Fruit fly (Drosophila melanogaster) whole organism, wandering third instar larva: Measurements from ENCODE around the gene Scgalpha.

Experiments
- Abd-B ChIP-seq: fragments of >200 bp; optimal IDR thresholded peaks from 2 replicates; lab custom pipeline; 2017; ENCODE audit warnings: missing biosample characterization, missing genetic modification characterization
- CG32264 ChIP-seq: fragments of 200-800 bp; sonication (Bioruptor generic); optimal IDR thresholded peaks from 2 replicates; lab custom pipeline; 2016; ENCODE audit warnings: missing biosample characterization, missing genetic modification characterization
- CG9705 ChIP-seq: fragments of 200-800 bp; sonication (Bioruptor generic); optimal IDR thresholded peaks from 2 replicates; lab custom pipeline; 2018; ENCODE audit warnings: missing biosample characterization, mild to moderate bottlenecking, missing genetic modification characterization
- CrebA ChIP-seq: fragments of 200-800 bp; sonication (Bioruptor generic); optimal IDR thresholded peaks from 2 replicates; lab custom pipeline; 2016; ENCODE audit warnings: missing biosample characterization, mild to moderate bottlenecking, missing genetic modification characterization, borderline replicate concordance
- Dfd ChIP-seq: fragments of >200 bp; optimal IDR thresholded peaks from 2 replicates; lab custom pipeline; 2017; ENCODE audit warnings: missing biosample characterization, missing genetic modification characterization
- Dif ChIP-seq: fragments of 200-275, 200-300 bp; sonication (Bioruptor generic); optimal IDR thresholded peaks from 2 replicates; lab custom pipeline; 2018; ENCODE audit warnings: missing biosample characterization, missing genetic modification characterization; ENCODE audit not compliant: partially characterized antibody
- GATAd ChIP-seq: sonication (Bioruptor generic); optimal IDR thresholded peaks from 2 replicates; lab custom pipeline; 2016; ENCODE audit warnings: missing biosample characterization, missing genetic modification characterization
- HLH106 ChIP-seq: fragments of 200-800 bp; optimal IDR thresholded peaks from 3 replicates; lab custom pipeline; 2019; ENCODE audit warnings: missing biosample characterization, mild to moderate bottlenecking, missing genetic modification characterization, moderate library complexity
- Hnf4 ChIP-seq: fragments of 200-800 bp; sonication (Bioruptor generic); optimal IDR thresholded peaks from 2 replicates; lab custom pipeline; 2016; ENCODE audit warnings: missing biosample characterization, mild to moderate bottlenecking, missing genetic modification characterization
- Hr78 ChIP-seq: fragments of >200 bp; optimal IDR thresholded peaks from 2 replicates; lab custom pipeline; 2017; ENCODE audit warnings: missing biosample characterization, missing genetic modification characterization
- Hr83 ChIP-seq: fragments of 200-300 bp; sonication (Bioruptor generic); optimal IDR thresholded peaks from 2 replicates; lab custom pipeline; 2016; ENCODE audit warnings: missing biosample characterization, mild to moderate bottlenecking, missing genetic modification characterization, moderate library complexity; ENCODE audit not compliant: poor library complexity, severe bottlenecking
- Jra ChIP-seq: sonication (Bioruptor generic); optimal IDR thresholded peaks from 2 replicates; lab custom pipeline; 2016; ENCODE audit warnings: missing biosample characterization, missing genetic modification characterization
- Mio ChIP-seq: sonication (Bioruptor generic); optimal IDR thresholded peaks from 2 replicates; lab custom pipeline; 2016; ENCODE audit warnings: missing biosample characterization, missing genetic modification characterization
- Myc ChIP-seq: fragments of >200 bp; optimal IDR thresholded peaks from 2 replicates; lab custom pipeline; 2017
- OdsH ChIP-seq: fragments of 200-800 bp; sonication (Bioruptor generic); optimal IDR thresholded peaks from 2 replicates; lab custom pipeline; 2016; ENCODE audit warnings: missing biosample characterization, mild to moderate bottlenecking, missing genetic modification characterization
- Rel ChIP-seq, 2 experiments: fragments of 200-800 bp; sonication (Bioruptor generic) in 1 of 2; optimal IDR thresholded peaks; 2 replicates in 1 of 2; 3 replicates in 1 of 2; lab custom pipeline; 2016 to 2019; ENCODE audit warnings: mild to moderate bottlenecking in 2 of 2, missing biosample characterization in 2 of 2, missing genetic modification characterization in 2 of 2, moderate library complexity in 1 of 2
- Sp1 ChIP-seq: fragments of 200-800 bp; sonication (Bioruptor generic); optimal IDR thresholded peaks from 3 replicates; lab custom pipeline; 2019; ENCODE audit warnings: missing biosample characterization, mild to moderate bottlenecking, missing genetic modification characterization, moderate library complexity
- Vsx2 ChIP-seq: fragments of 200-300, 225-300 bp; sonication (Bioruptor generic); optimal IDR thresholded peaks from 2 replicates; lab custom pipeline; 2018; ENCODE audit warnings: missing biosample characterization, missing genetic modification characterization; ENCODE audit not compliant: partially characterized antibody
- br ChIP-seq: fragments of 200-800 bp; sonication (Bioruptor generic); optimal IDR thresholded peaks from 2 replicates; lab custom pipeline; 2016; ENCODE audit warnings: missing biosample characterization, missing genetic modification characterization
- brk ChIP-seq: fragments of 200-800 bp; sonication (Bioruptor generic); optimal IDR thresholded peaks from 2 replicates; lab custom pipeline; 2016; ENCODE audit warnings: missing biosample characterization, mild to moderate bottlenecking, missing genetic modification characterization
- dl ChIP-seq, 2 experiments: fragments of 175-275, 200-275 bp in 1 of 2; fragments of 200-275 bp in 1 of 2; sonication (Bioruptor generic); optimal IDR thresholded peaks; lab custom pipeline; 2018; ENCODE audit warnings: mild to moderate bottlenecking in 2 of 2, missing biosample characterization in 2 of 2, missing genetic modification characterization in 2 of 2, moderate library complexity in 2 of 2; ENCODE audit not compliant: partially characterized antibody in 2 of 2, insufficient read depth in 1 of 2
- dmrt93B ChIP-seq: fragments of 200-800 bp; sonication (Bioruptor generic); optimal IDR thresholded peaks from 2 replicates; lab custom pipeline; 2018; ENCODE audit warnings: missing biosample characterization, mild to moderate bottlenecking, missing genetic modification characterization
- dsf ChIP-seq: sonication (Bioruptor generic); optimal IDR thresholded peaks from 2 replicates; lab custom pipeline; 2016; ENCODE audit warnings: missing biosample characterization, missing genetic modification characterization, borderline replicate concordance
- ey ChIP-seq: fragments of 200-800 bp; sonication (Bioruptor generic); optimal IDR thresholded peaks from 2 replicates; lab custom pipeline; 2016; ENCODE audit warnings: missing biosample characterization, missing genetic modification characterization
- foxo ChIP-seq, 2 experiments: fragments of 200-800 bp; sonication (Bioruptor generic); optimal IDR thresholded peaks; 2 replicates in 1 of 2; 3 replicates in 1 of 2; lab custom pipeline; 2016 to 2017; ENCODE audit warnings: missing biosample characterization in 2 of 2, missing genetic modification characterization in 2 of 2
- fru ChIP-seq: fragments of 200-800 bp; sonication (Bioruptor generic); optimal IDR thresholded peaks from 3 replicates; lab custom pipeline; 2016; ENCODE audit warnings: missing biosample characterization, mild to moderate bottlenecking, missing genetic modification characterization
- h ChIP-seq: fragments of 200-800 bp; sonication (Bioruptor generic); optimal IDR thresholded peaks from 3 replicates; lab custom pipeline; 2016; ENCODE audit warnings: missing biosample characterization, mild to moderate bottlenecking, missing genetic modification characterization
- lola ChIP-seq: fragments of >200 bp; optimal IDR thresholded peaks from 2 replicates; lab custom pipeline; 2017; ENCODE audit warnings: missing biosample characterization, missing genetic modification characterization
- pan ChIP-seq: fragments of >200 bp; optimal IDR thresholded peaks from 2 replicates; lab custom pipeline; 2017
- psq ChIP-seq: fragments of 200-800 bp; sonication (Bioruptor generic); optimal IDR thresholded peaks from 3 replicates; lab custom pipeline; 2017; ENCODE audit warnings: missing biosample characterization, mild to moderate bottlenecking, missing genetic modification characterization, moderate library complexity
- rgr ChIP-seq: fragments of 200-800 bp; sonication (Bioruptor generic); optimal IDR thresholded peaks from 3 replicates; lab custom pipeline; 2016; ENCODE audit warnings: missing biosample characterization, mild to moderate bottlenecking, missing genetic modification characterization
- sage ChIP-seq: fragments of 200-800 bp; sonication (Bioruptor generic); optimal IDR thresholded peaks from 2 replicates; lab custom pipeline; 2016; ENCODE audit warnings: missing biosample characterization, mild to moderate bottlenecking, missing genetic modification characterization
- tai ChIP-seq: sonication (Bioruptor generic); optimal IDR thresholded peaks from 2 replicates; lab custom pipeline; 2016; ENCODE audit warnings: missing biosample characterization, missing genetic modification characterization
- usp ChIP-seq: fragments of >200 bp; optimal IDR thresholded peaks from 2 replicates; lab custom pipeline; 2017; ENCODE audit warnings: missing biosample characterization, missing genetic modification characterization
- woc ChIP-seq: sonication (Bioruptor generic); optimal IDR thresholded peaks from 2 replicates; lab custom pipeline; 2016; ENCODE audit warnings: missing biosample characterization, mild to moderate bottlenecking, missing genetic modification characterization

Gene Scgalpha

DNA sequence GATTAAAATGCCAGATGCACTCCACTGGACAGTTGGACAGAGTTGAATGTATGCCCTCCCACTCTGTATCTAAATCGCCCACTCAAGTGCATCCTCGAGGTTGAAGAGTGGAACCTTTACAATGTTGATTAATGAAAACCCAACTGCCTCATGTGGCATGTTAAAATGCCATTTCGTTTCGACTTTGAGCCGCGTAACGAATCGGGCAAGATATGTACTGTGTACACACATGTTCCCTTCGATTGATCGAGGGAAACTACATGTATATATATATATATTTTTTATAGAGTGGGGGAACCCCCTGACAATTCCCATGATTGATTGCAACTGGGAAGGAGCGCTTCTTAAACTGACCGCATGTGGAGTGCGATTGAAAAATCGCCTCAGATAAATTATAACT, 15.1 kb upstream of the Scgalpha start:
- TF ChIP-seq ey (GFP tag; lab: Kevin White, UChicago) (no peak), psq (GFP tag; lab: Kevin White, UChicago) (no peak), usp (GFP tag; lab: Kevin White, UChicago) (no peak), GATAd (no peak)

DNA sequence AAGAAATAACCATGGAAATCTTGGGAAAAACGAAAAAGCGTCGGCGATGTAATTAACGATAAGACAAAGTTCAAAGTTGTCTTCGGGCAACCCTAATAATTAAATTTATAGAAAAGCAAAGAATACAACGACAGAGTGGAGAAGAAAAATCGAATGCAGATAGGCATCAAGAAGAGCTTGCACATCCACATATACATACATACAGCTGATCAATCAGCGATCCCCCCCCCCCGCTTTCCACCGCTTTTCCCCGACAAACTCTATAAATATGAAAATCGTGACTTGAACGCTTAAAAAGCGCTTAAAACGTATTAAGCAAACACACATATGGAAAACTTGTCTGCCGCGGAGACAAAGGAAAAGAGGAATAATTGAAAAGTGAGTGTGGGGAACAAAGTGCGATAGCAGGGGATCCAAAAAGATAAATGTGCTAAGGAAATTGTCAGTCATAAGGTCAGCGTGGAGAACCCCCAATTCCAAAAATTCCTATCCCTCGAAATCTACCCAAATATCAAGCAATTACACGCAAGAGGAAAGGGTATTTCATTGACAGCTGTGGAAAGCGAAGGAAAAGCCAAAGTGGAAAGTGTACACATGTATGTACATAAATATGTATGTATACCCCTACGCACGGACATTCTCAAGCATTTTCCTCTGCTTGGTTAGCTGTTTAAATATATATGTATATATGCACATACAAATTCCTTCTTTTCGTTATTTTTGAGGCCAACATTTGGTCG, 13.7 kb upstream of the Scgalpha start:
- TF ChIP-seq Dfd, result no peak
- TF ChIP-seq Dif (GFP tag; lab: Kevin White, UChicago), result no peak
- TF ChIP-seq h, result no peak
- TF ChIP-seq Abd-B (GFP tag; lab: Kevin White, UChicago), result no peak
- no peak for TF ChIP-seq foxo (GFP tag; optimal IDR thresholded peaks at IDR 0.05; lab: Kevin White, UChicago)
- no peak for TF ChIP-seq Sp1 (GFP tag; lab: Kevin White, UChicago)
- TF ChIP-seq br, result no peak
- no peak for TF ChIP-seq Rel (GFP tag; optimal IDR thresholded peaks at IDR 0.05; lab: Kevin White, UChicago)
- no peak for TF ChIP-seq Rel (tag; optimal IDR thresholded peaks at IDR 0.05; lab: Kevin White, UChicago)
- no peak for TF ChIP-seq Hnf4 (GFP tag; lab: Kevin White, UChicago)
- no peak for TF ChIP-seq tai
- no peak for TF ChIP-seq dmrt93B (GFP tag; lab: Kevin White, UChicago)
- TF ChIP-seq dl (GFP tag; optimal IDR thresholded peaks at IDR 0.05; lab: Kevin White, UChicago; ENCODE audit: insufficient read depth in 1 of 2, partially characterized antibody in 2 of 2), result no peak
- TF ChIP-seq HLH106 (tag; lab: Kevin White, UChicago), result no peak
- no peak for TF ChIP-seq usp (GFP tag; lab: Kevin White, UChicago)
- TF ChIP-seq Myc (lab: Kevin White, UChicago), result no peak
- TF ChIP-seq rgr (GFP tag; lab: Kevin White, UChicago), result no peak
- TF ChIP-seq CrebA (GFP tag; lab: Kevin White, UChicago), result no peak
- no peak for TF ChIP-seq pan
- TF ChIP-seq brk (GFP tag; lab: Kevin White, UChicago), result no peak

DNA sequence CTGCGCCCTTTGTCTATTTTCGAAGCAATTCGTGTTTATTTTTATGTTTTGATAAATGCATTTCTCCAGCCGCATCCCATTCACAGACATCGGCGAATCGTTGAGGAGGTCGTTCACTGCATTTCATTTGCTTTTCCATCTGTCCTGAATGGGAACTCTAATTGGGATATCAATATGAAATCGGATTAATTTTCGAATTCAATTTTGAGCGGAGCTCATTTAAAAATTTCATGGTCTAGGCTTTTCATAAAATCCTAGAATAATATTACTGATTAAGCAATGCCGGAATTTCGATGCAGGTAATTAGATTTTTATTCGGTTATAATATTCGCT, 13.2 kb upstream of the Scgalpha start:
- TF ChIP-seq pan (no peak), Hr83 (GFP tag; lab: Kevin White, UChicago) (no peak)

DNA sequence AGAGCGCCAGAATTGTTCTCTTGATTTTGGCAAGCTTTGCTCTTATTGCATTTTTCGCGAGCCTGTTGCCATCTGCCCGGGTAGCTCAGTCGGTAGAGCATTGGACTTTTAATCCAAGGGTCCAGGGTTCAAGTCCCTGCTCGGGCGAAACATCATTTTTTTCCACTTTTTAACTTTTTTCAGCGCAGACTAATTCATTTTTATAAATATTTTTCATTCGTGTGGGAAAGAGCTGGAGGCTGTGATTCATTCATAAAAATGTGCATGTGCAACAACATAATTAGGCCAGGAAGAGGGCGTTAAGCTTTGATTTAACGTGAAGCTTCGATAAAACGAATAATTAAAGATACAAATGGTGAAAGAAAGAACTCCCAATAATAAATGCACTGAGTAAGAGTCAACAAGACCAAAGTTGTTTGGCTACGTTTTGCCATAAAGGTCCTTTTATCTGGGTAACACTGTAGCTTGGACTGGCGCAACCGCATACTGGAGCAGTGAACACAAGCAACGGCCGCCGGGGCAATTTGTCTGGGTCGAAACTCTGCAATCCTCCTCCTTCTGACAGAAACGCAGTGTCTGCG, 12.5 kb upstream of the Scgalpha start:
- peak; percentile 89 for TF ChIP-seq h
- peak; percentile 87 for TF ChIP-seq fru
- TF ChIP-seq dmrt93B (GFP tag; lab: Kevin White, UChicago), result peak; percentile 73
- TF ChIP-seq OdsH (GFP tag; lab: Kevin White, UChicago), result peak; percentile 83
- no peak for TF ChIP-seq Hr83 (GFP tag; lab: Kevin White, UChicago)
- peak; percentile 15 for TF ChIP-seq Mio
- TF ChIP-seq Jra (GFP tag; lab: Kevin White, UChicago), result peak; percentile 64
- TF ChIP-seq ey (GFP tag; lab: Kevin White, UChicago), result peak; percentile 85
- no peak for TF ChIP-seq lola
- peak; percentile 76 for TF ChIP-seq psq (GFP tag; lab: Kevin White, UChicago)
- no peak for TF ChIP-seq dl (GFP tag; optimal IDR thresholded peaks at IDR 0.05; lab: Kevin White, UChicago; ENCODE audit: insufficient read depth in 1 of 2, partially characterized antibody in 2 of 2)
- TF ChIP-seq CrebA (GFP tag; lab: Kevin White, UChicago), result peak; percentile 62
- TF ChIP-seq Hr78 (GFP tag; lab: Kevin White, UChicago), result no peak
- peak; percentile 61 for TF ChIP-seq brk (GFP tag; lab: Kevin White, UChicago)
- TF ChIP-seq Rel (GFP tag; optimal IDR thresholded peaks at IDR 0.05; lab: Kevin White, UChicago), result peak; percentile 8
- peak; percentile 62 for TF ChIP-seq Rel (tag; optimal IDR thresholded peaks at IDR 0.05; lab: Kevin White, UChicago)
- peak; percentile 81 for TF ChIP-seq tai
- TF ChIP-seq Sp1 (GFP tag; lab: Kevin White, UChicago), result peak; percentile 85
- no peak for TF ChIP-seq dsf (GFP tag; lab: Kevin White, UChicago)
- TF ChIP-seq rgr (GFP tag; lab: Kevin White, UChicago), result peak; percentile 83
- peak; percentile 85 for TF ChIP-seq woc (GFP tag; lab: Kevin White, UChicago)
- TF ChIP-seq foxo (GFP tag; optimal IDR thresholded peaks at IDR 0.05; lab: Kevin White, UChicago), result peak; percentile 30 to 89
- no peak for TF ChIP-seq Vsx2 (GFP tag; lab: Kevin White, UChicago)
- peak; percentile 85 for TF ChIP-seq Hnf4 (GFP tag; lab: Kevin White, UChicago)
- peak; percentile 85 for TF ChIP-seq br
- TF ChIP-seq sage, result peak; percentile 73
- TF ChIP-seq CG9705 (GFP tag; lab: Kevin White, UChicago), result peak; percentile 63
- TF ChIP-seq CG32264, result peak; percentile 59
- peak; percentile 87 for TF ChIP-seq HLH106 (tag; lab: Kevin White, UChicago)
- TF ChIP-seq, all 38 proteins: peak for 22
